Worm (Caenorhabditis elegans) whole organism, L4 larva: ENCODE measurements around the gene F26G1.2.
A peak's percentile ranks its signal among the peaks of the same experiment; 100 is the strongest.

ENCODE experiments used
- R02D3.7 ChIP-seq: fragments of 150-350 bp; sonication (generic microtip); optimal IDR thresholded peaks from 3 replicates; lab custom pipeline; 2014; ENCODE audit warnings: missing biosample characterization, missing genetic modification characterization
- T20F7.1 ChIP-seq: fragments of 200-800 bp; sonication (Bioruptor generic); optimal IDR thresholded peaks from 2 replicates; lab custom pipeline; 2018; ENCODE audit warnings: mild to moderate bottlenecking, missing genetic modification characterization, missing compliant biosample characterization
- Y75B8A.6 ChIP-seq: fragments of 200-800 bp; sonication (Bioruptor generic); IDR thresholded peaks from 2 replicates; pipeline ENCODE4 v1.3.6; 2022; ENCODE audit warnings: missing genetic modification reagents, missing genetic modification characterization, missing compliant biosample characterization
- aha-1 ChIP-seq: fragments of 150-350 bp; peaks from one replicate; lab custom pipeline; 2014; ENCODE audit warnings: missing biosample characterization, missing genetic modification characterization
- ama-1 ChIP-seq: fragments of 150-350 bp; optimal IDR thresholded peaks from 2 replicates; lab custom pipeline; 2014; ENCODE audit warnings: inconsistent platforms, mixed read lengths
- arid-1 ChIP-seq: fragments of 200-800 bp; sonication (Bioruptor generic); conservative IDR thresholded peaks from 2 replicates; pipeline ENCODE4 v1.3.6; 2022; ENCODE audit warnings: missing genetic modification reagents, missing genetic modification characterization, missing compliant biosample characterization
- ceh-20 ChIP-seq: fragments of 200-800 bp; sonication (Bioruptor generic); IDR thresholded peaks from 2 replicates; pipeline ENCODE4 v1.3.6; 2022; ENCODE audit warnings: missing genetic modification reagents, missing genetic modification characterization, missing compliant biosample characterization
- ceh-44 ChIP-seq: fragments of 200-800 bp; sonication (Bioruptor generic); IDR thresholded peaks from 2 replicates; pipeline ENCODE4 v1.3.6; 2022; ENCODE audit warnings: missing genetic modification reagents, missing genetic modification characterization, missing compliant biosample characterization
- ceh-82 ChIP-seq: sonication (generic microtip); optimal IDR thresholded peaks from 2 replicates; lab custom pipeline; 2017; ENCODE audit warnings: missing biosample characterization, missing genetic modification characterization
- dmd-6 ChIP-seq: fragments of 200-800 bp; sonication (Bioruptor generic); IDR thresholded peaks from 2 replicates; pipeline ENCODE4 v1.3.6; 2022; ENCODE audit warnings: missing genetic modification reagents, missing genetic modification characterization, missing compliant biosample characterization
- dmd-9 ChIP-seq: fragments of 200-800 bp; sonication (Bioruptor generic); IDR thresholded peaks from 2 replicates; pipeline ENCODE4 v1.3.6; 2022; ENCODE audit warnings: missing genetic modification reagents, missing genetic modification characterization, missing compliant biosample characterization
- dpl-1 ChIP-seq: fragments of 150-350 bp; optimal IDR thresholded peaks from 2 replicates; lab custom pipeline; 2014; ENCODE audit warnings: missing biosample characterization, missing genetic modification reagents, missing genetic modification characterization
- dve-1 ChIP-seq: sonication (generic microtip); optimal IDR thresholded peaks from 2 replicates; lab custom pipeline; 2017; ENCODE audit warnings: antibody characterized with exemption, mild to moderate bottlenecking, missing genetic modification characterization, missing compliant biosample characterization; ENCODE audit not compliant: insufficient read depth
- egl-27 ChIP-seq: sonication (generic microtip); optimal IDR thresholded peaks from 3 replicates; lab custom pipeline; 2017; ENCODE audit warnings: missing biosample characterization, missing genetic modification reagents, missing genetic modification characterization
- hif-1 ChIP-seq, 2 experiments: sonication (generic microtip); optimal IDR thresholded peaks; 2 replicates each; lab custom pipeline; 2016 to 2017; ENCODE audit warnings: missing compliant biosample characterization in 2 of 2, missing genetic modification characterization in 2 of 2, missing genetic modification reagents in 2 of 2, missing genotype in 2 of 2, mild to moderate bottlenecking in 1 of 2
- hlh-11 ChIP-seq: fragments of 200-800 bp; sonication (Bioruptor generic); optimal IDR thresholded peaks from 2 replicates; lab custom pipeline; 2018; ENCODE audit warnings: mild to moderate bottlenecking, missing genetic modification characterization, missing compliant biosample characterization
- hlh-30 ChIP-seq: sonication (generic microtip); optimal IDR thresholded peaks from 2 replicates; lab custom pipeline; 2017; ENCODE audit warnings: antibody characterized with exemption, mild to moderate bottlenecking, missing genetic modification characterization, missing compliant biosample characterization; ENCODE audit not compliant: insufficient read depth
- hmg-1.1 ChIP-seq: fragments of 200-800 bp; sonication (Bioruptor generic); IDR thresholded peaks from 2 replicates; pipeline ENCODE4 v1.3.6; 2022; ENCODE audit warnings: missing genetic modification reagents, missing genetic modification characterization, missing compliant biosample characterization
- lin-29 ChIP-seq: fragments of 200-800 bp; sonication (Bioruptor generic); IDR thresholded peaks from 2 replicates; pipeline ENCODE4 v1.3.6; 2022; ENCODE audit warnings: missing genetic modification reagents, missing genetic modification characterization, missing compliant biosample characterization
- lin-38 ChIP-seq: fragments of 200-800 bp; sonication (Bioruptor generic); IDR thresholded peaks from 2 replicates; pipeline ENCODE4 v1.3.6; 2022; ENCODE audit warnings: missing genetic modification reagents, missing genetic modification characterization, missing compliant biosample characterization
- lir-3 ChIP-seq: sonication (generic microtip); optimal IDR thresholded peaks from 2 replicates; lab custom pipeline; 2016; ENCODE audit warnings: mild to moderate bottlenecking, missing genetic modification characterization, missing compliant biosample characterization
- lsy-2 ChIP-seq, 2 experiments: fragments of 150-350 bp in 1 of 2; sonication (generic microtip) in 1 of 2; optimal IDR thresholded peaks; 2 replicates each; lab custom pipeline; 2014 to 2017; ENCODE audit warnings: missing biosample characterization in 2 of 2, missing genetic modification characterization in 2 of 2
- mdl-1 ChIP-seq, 2 experiments: fragments of 150-350 bp in 1 of 2; sonication (generic microtip) in 1 of 2; optimal IDR thresholded peaks; 2 replicates each; lab custom pipeline; 2014 to 2017; ENCODE audit warnings: missing biosample characterization in 2 of 2, missing genetic modification characterization in 2 of 2
- mdt-29 ChIP-seq: fragments of 200-800 bp; sonication (Bioruptor generic); IDR thresholded peaks from 2 replicates; pipeline ENCODE4 v1.3.6; 2022; ENCODE audit warnings: missing genetic modification reagents, missing genetic modification characterization, missing compliant biosample characterization
- mep-1 ChIP-seq: fragments of 150-350 bp; sonication (generic microtip); optimal IDR thresholded peaks from 3 replicates; lab custom pipeline; 2014; ENCODE audit warnings: missing biosample characterization, missing genetic modification characterization
- mes-2 ChIP-seq: sonication (generic microtip); optimal IDR thresholded peaks from 2 replicates; lab custom pipeline; 2016; ENCODE audit warnings: missing genotype, mild to moderate bottlenecking, missing genetic modification characterization, missing compliant biosample characterization; ENCODE audit not compliant: poor library complexity, severe bottlenecking
- mxl-2 ChIP-seq: fragments of 200-800 bp; sonication (Bioruptor generic); conservative IDR thresholded peaks from 2 replicates; pipeline ENCODE4 v1.3.6; 2022; ENCODE audit warnings: missing genetic modification reagents, missing genetic modification characterization, missing compliant biosample characterization
- mxl-3 ChIP-seq: fragments of 200-800 bp; sonication (Bioruptor generic); optimal IDR thresholded peaks from 2 replicates; lab custom pipeline; 2018; ENCODE audit warnings: mild to moderate bottlenecking, missing genetic modification characterization, missing compliant biosample characterization
- nhr-10 ChIP-seq: fragments of 150-350 bp; optimal IDR thresholded peaks from 2 replicates; lab custom pipeline; 2014; ENCODE audit warnings: missing biosample characterization, missing genetic modification characterization
- nhr-102 ChIP-seq: sonication (generic microtip); optimal IDR thresholded peaks from 2 replicates; lab custom pipeline; 2016; ENCODE audit warnings: mild to moderate bottlenecking, missing genetic modification characterization, moderate library complexity, missing compliant biosample characterization
- nhr-11 ChIP-seq: fragments of 150-350 bp; optimal IDR thresholded peaks from 2 replicates; lab custom pipeline; 2014; ENCODE audit warnings: missing biosample characterization, missing genetic modification characterization
- nhr-237 ChIP-seq: sonication (generic microtip); optimal IDR thresholded peaks from 2 replicates; lab custom pipeline; 2017; ENCODE audit warnings: missing biosample characterization, missing genetic modification characterization
- nhr-28 ChIP-seq: fragments of 150-350 bp; optimal IDR thresholded peaks from 2 replicates; lab custom pipeline; 2014; ENCODE audit warnings: missing biosample characterization, missing genetic modification characterization
- nhr-48 ChIP-seq: sonication (generic microtip); optimal IDR thresholded peaks from 2 replicates; lab custom pipeline; 2016; ENCODE audit warnings: mild to moderate bottlenecking, missing genetic modification characterization, missing compliant biosample characterization
- nhr-6 ChIP-seq: fragments of 150-350 bp; optimal IDR thresholded peaks from 2 replicates; lab custom pipeline; 2014; ENCODE audit warnings: missing biosample characterization, missing genetic modification characterization
- nhr-77 ChIP-seq: fragments of 150-350 bp; optimal IDR thresholded peaks from 2 replicates; lab custom pipeline; 2014; ENCODE audit warnings: missing biosample characterization, missing genetic modification characterization
- skn-1 ChIP-seq: fragments of 150-350 bp; optimal IDR thresholded peaks from 2 replicates; lab custom pipeline; 2014; ENCODE audit warnings: missing biosample characterization, missing genetic modification characterization
- spr-3 ChIP-seq: fragments of 200-800 bp; sonication (Bioruptor generic); optimal IDR thresholded peaks from 2 replicates; lab custom pipeline; 2018; ENCODE audit warnings: mild to moderate bottlenecking, missing genetic modification characterization, missing compliant biosample characterization
- tag-97 ChIP-seq: fragments of 200-800 bp; sonication (Bioruptor generic); IDR thresholded peaks from 2 replicates; pipeline ENCODE4 v1.3.6; 2022; ENCODE audit warnings: missing genetic modification characterization, missing compliant biosample characterization
- tra-1 ChIP-seq: fragments of 200-800 bp; sonication (Bioruptor generic); IDR thresholded peaks from 2 replicates; pipeline ENCODE4 v1.3.6; 2022; ENCODE audit warnings: missing genetic modification reagents, missing genetic modification characterization, missing compliant biosample characterization
- zfp-2 ChIP-seq: sonication (generic microtip); optimal IDR thresholded peaks from 2 replicates; lab custom pipeline; 2016; ENCODE audit warnings: mild to moderate bottlenecking, missing genetic modification characterization, missing compliant biosample characterization
- ztf-7 ChIP-seq: fragments of 150-350 bp; optimal IDR thresholded peaks from 2 replicates; lab custom pipeline; 2014; ENCODE audit warnings: missing biosample characterization, missing genetic modification characterization

F26G1.2 gene

DNA sequence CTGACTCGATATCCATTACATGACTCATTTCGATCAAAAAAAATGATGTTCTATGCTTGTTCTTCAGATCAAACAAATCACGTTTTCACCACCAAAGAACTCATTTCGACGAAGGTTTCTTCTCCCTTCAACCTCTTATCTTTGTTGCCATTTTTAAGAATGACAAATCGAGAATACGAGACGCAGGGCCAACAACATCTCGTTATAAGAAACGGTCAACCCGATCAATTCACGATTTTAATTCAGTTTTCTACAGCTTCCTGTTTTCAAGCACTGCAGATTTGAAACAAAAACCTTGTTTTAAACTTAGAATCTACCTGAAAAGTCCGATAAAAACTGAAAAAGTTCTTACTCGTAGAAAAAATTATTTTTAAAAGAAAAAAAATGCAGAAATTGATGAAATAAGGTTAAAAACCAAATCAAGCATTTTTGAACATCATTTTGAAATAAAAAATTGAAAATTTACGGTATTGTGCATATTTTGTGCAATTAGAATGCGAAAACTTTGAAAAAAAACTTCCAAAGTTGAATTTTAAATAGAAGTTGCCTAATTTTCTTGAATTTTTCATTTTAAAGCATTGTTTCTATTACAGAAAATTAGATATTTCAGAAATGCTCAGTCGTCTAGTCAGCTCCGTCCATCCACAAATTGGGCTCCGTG is 21.2 kb upstream of the F26G1.2 start, which contains the start of gene acs-11 (continued):
- TF ChIP-seq tag-97, result no peak

DNA sequence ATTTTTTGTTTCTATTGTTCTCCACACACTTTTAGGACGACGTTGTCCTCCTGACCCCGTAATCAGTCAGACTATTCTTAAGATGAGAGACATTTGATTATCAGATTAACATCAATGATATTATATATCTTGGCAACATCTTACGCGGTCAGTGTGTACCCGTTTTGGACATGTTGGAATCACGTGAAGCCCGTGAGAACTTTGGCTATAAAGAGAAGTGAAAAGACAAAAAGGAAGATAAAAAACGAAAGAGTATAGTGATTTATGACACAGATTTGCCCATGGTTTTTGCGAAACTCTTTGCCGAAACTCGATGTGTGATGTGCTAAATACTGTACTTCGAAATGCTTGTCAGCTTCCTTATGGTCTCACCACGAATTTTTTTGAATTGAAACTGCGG is 17.6 kb upstream of the F26G1.2 start:
- peak; percentile 33 for TF ChIP-seq dpl-1 (GFP tag; lab: Kevin White, UChicago)
- no peak for TF ChIP-seq skn-1
- no peak for TF ChIP-seq egl-27 (tag; lab: Kevin White, UChicago)
- peak; percentile 59; the same call in 1 of the 2 replicates for TF ChIP-seq ceh-20 (GFP tag; lab: Robert Waterston, UW)
- TF ChIP-seq nhr-237 (tag; lab: Kevin White, UChicago), result no peak
- peak; percentile 78 for TF ChIP-seq mxl-2 (GFP tag; lab: Robert Waterston, UW)
- TF ChIP-seq ztf-7 (tag; lab: Kevin White, UChicago), result no peak
- no peak for TF ChIP-seq dmd-9
- peak; percentile 72 for TF ChIP-seq mxl-3 (GFP tag; lab: Kevin White, UChicago)
- TF ChIP-seq lir-3 (tag; lab: Kevin White, UChicago), result no peak
- no peak for TF ChIP-seq spr-3 (GFP tag; lab: Kevin White, UChicago)
- TF ChIP-seq Y75B8A.6 (GFP tag; lab: Robert Waterston, UW), result no peak
- no peak for TF ChIP-seq ceh-44
- peak; percentile 8 for TF ChIP-seq nhr-77 (tag; lab: Kevin White, UChicago)
- TF ChIP-seq T20F7.1 (GFP tag; lab: Kevin White, UChicago), result no peak
- no peak for TF ChIP-seq lin-29 (GFP tag; lab: Robert Waterston, UW)
- peak; percentile 63 for TF ChIP-seq hlh-30
- no peak for TF ChIP-seq lin-38 (GFP tag; lab: Robert Waterston, UW)
- TF ChIP-seq tag-97, result no peak
- peak in 1 of 2 experiments; percentile 71 for TF ChIP-seq mdl-1 (tag; optimal IDR thresholded peaks at IDR 0.05; lab: Kevin White, UChicago)
- peak; percentile 34 for TF ChIP-seq dve-1 (tag; lab: Kevin White, UChicago)
- no peak for TF ChIP-seq ceh-82 (tag; lab: Kevin White, UChicago)
- no peak for TF ChIP-seq nhr-6 (tag; lab: Kevin White, UChicago)
- peak in 1 of 2 experiments; percentile 31 for TF ChIP-seq lsy-2 (tag; optimal IDR thresholded peaks at IDR 0.05; lab: Kevin White, UChicago)
- TF ChIP-seq dmd-6 (GFP tag; lab: Robert Waterston, UW), result peak; percentile 30; the same call in 1 of the 2 replicates
- peak; percentile 77 for TF ChIP-seq nhr-28
- peak; percentile 50 for TF ChIP-seq mep-1 (tag; lab: Kevin White, UChicago)
- no peak for TF ChIP-seq ama-1 (lab: Kevin White, UChicago)
- TF ChIP-seq aha-1 (tag; lab: Kevin White, UChicago), result peak; percentile 84
- peak; percentile 32 for TF ChIP-seq mes-2
- TF ChIP-seq R02D3.7, result no peak
- peak; percentile 39; the same call in 1 of the 2 replicates for TF ChIP-seq tra-1 (GFP tag; lab: Robert Waterston, UW)
- peak; percentile 59 for TF ChIP-seq nhr-10 (tag; lab: Kevin White, UChicago)
- peak; percentile 95 for TF ChIP-seq nhr-48 (tag; lab: Kevin White, UChicago)
- peak; percentile 10 for TF ChIP-seq nhr-102
- no peak for TF ChIP-seq zfp-2 (tag; lab: Kevin White, UChicago)
- peak; percentile 98 for TF ChIP-seq nhr-11 (tag; lab: Kevin White, UChicago)
- no peak for TF ChIP-seq arid-1 (GFP tag; lab: Robert Waterston, UW)
- no peak for TF ChIP-seq mdt-29 (GFP tag; lab: Robert Waterston, UW)
- no peak for TF ChIP-seq hmg-1.1
- peak; percentile 55 for TF ChIP-seq hlh-11 (tag; lab: Kevin White, UChicago)
- no peak for TF ChIP-seq hif-1 (tag; optimal IDR thresholded peaks at IDR 0.05; lab: Kevin White, UChicago)
